Worm (Caenorhabditis elegans) whole organism, L3 larva: ENCODE data around the gene amt-1.

ENCODE experiments used
- R02D3.7 ChIP-seq: fragments of 150-350 bp; optimal IDR thresholded peaks from 2 replicates; lab custom pipeline; 2014; ENCODE audit warnings: missing biosample characterization, missing genetic modification characterization
- aly-2 ChIP-seq: fragments of 150-350 bp; optimal IDR thresholded peaks from 2 replicates; lab custom pipeline; 2014; ENCODE audit warnings: missing biosample characterization, missing genetic modification characterization
- ama-1 ChIP-seq: fragments of 150-350 bp; optimal IDR thresholded peaks from 2 replicates; lab custom pipeline; 2018
- ceh-28 ChIP-seq: fragments of 150-350 bp; optimal IDR thresholded peaks from 2 replicates; lab custom pipeline; 2014; ENCODE audit warnings: missing biosample characterization, missing genetic modification reagents, missing genetic modification characterization
- ceh-82 ChIP-seq: fragments of 150-350 bp; optimal IDR thresholded peaks from 2 replicates; lab custom pipeline; 2014; ENCODE audit warnings: missing biosample characterization, missing genetic modification characterization
- daf-12 ChIP-seq: fragments of 150-350 bp; optimal IDR thresholded peaks from 2 replicates; lab custom pipeline; 2014; ENCODE audit warnings: missing biosample characterization, missing genetic modification reagents, missing genetic modification characterization
- egl-5 ChIP-seq: fragments of 150-350 bp; optimal IDR thresholded peaks from 2 replicates; lab custom pipeline; 2017; ENCODE audit warnings: missing biosample characterization, missing genetic modification reagents, missing genetic modification characterization, inconsistent platforms
- elt-1 ChIP-seq: fragments of 150-350 bp; optimal IDR thresholded peaks from 2 replicates; lab custom pipeline; 2014; ENCODE audit warnings: missing biosample characterization, missing genetic modification characterization
- elt-3 ChIP-seq, 3 experiments: fragments of 150-350 bp in 1 of 3; sonication (generic microtip) in 2 of 3; optimal IDR thresholded peaks; 2 replicates in 2 of 3; 4 replicates in 1 of 3; lab custom pipeline; 2014 to 2017; ENCODE audit warnings: missing biosample characterization in 3 of 3, missing genetic modification characterization in 3 of 3
- eor-1 ChIP-seq, 2 experiments: fragments of 150-350 bp; optimal IDR thresholded peaks; 2 replicates each; lab custom pipeline; 2014 to 2018; ENCODE audit warnings: missing biosample characterization in 2 of 2, missing genetic modification characterization in 2 of 2
- fkh-10 ChIP-seq: sonication (generic microtip); optimal IDR thresholded peaks from 2 replicates; lab custom pipeline; 2017; ENCODE audit warnings: missing biosample characterization, missing genetic modification reagents, missing genetic modification characterization
- fkh-2 ChIP-seq: fragments of 150-350 bp; optimal IDR thresholded peaks from 2 replicates; lab custom pipeline; 2014; ENCODE audit warnings: missing biosample characterization, missing genetic modification reagents, missing genetic modification characterization
- fos-1 ChIP-seq: fragments of 150-350 bp; optimal IDR thresholded peaks from 2 replicates; lab custom pipeline; 2014; ENCODE audit warnings: missing biosample characterization, missing genetic modification characterization
- hmg-11 ChIP-seq: sonication (generic microtip); optimal IDR thresholded peaks from 2 replicates; lab custom pipeline; 2016; ENCODE audit warnings: missing genetic modification characterization, missing compliant biosample characterization
- jun-1 ChIP-seq: fragments of 150-350 bp; optimal IDR thresholded peaks from 2 replicates; lab custom pipeline; 2014; ENCODE audit warnings: missing biosample characterization, missing genetic modification reagents, missing genetic modification characterization
- lin-39 ChIP-seq: fragments of 150-350 bp; optimal IDR thresholded peaks from 2 replicates; lab custom pipeline; 2018; ENCODE audit warnings: missing biosample characterization, missing genetic modification reagents, missing genetic modification characterization
- lsy-12 ChIP-seq: sonication (generic microtip); optimal IDR thresholded peaks from 2 replicates; lab custom pipeline; 2016; ENCODE audit warnings: mild to moderate bottlenecking, missing genetic modification characterization, missing compliant biosample characterization
- mdl-1 ChIP-seq: fragments of 150-350 bp; optimal IDR thresholded peaks from 2 replicates; lab custom pipeline; 2014; ENCODE audit warnings: missing biosample characterization, missing genetic modification characterization
- mml-1 ChIP-seq: fragments of 150-350 bp; sonication (generic microtip); optimal IDR thresholded peaks from 3 replicates; lab custom pipeline; 2014; ENCODE audit warnings: missing biosample characterization, missing genetic modification characterization
- nfya-1 ChIP-seq: sonication (generic microtip); optimal IDR thresholded peaks from 2 replicates; lab custom pipeline; 2017; ENCODE audit warnings: missing genetic modification characterization, mild to moderate bottlenecking, missing compliant biosample characterization, antibody characterized with exemption, moderate library complexity; ENCODE audit not compliant: insufficient read depth
- nhr-11 ChIP-seq: fragments of 150-350 bp; optimal IDR thresholded peaks from 2 replicates; lab custom pipeline; 2014; ENCODE audit warnings: missing biosample characterization, missing genetic modification characterization
- nhr-23 ChIP-seq: fragments of 150-350 bp; optimal IDR thresholded peaks from 2 replicates; lab custom pipeline; 2014; ENCODE audit warnings: missing biosample characterization, missing genetic modification reagents, missing genetic modification characterization
- nhr-237 ChIP-seq: fragments of 150-350 bp; optimal IDR thresholded peaks from 2 replicates; lab custom pipeline; 2014; ENCODE audit warnings: missing biosample characterization, missing genetic modification characterization
- nhr-25 ChIP-seq: sonication (generic microtip); optimal IDR thresholded peaks from 2 replicates; lab custom pipeline; 2017; ENCODE audit warnings: missing biosample characterization, missing genetic modification characterization
- nhr-28 ChIP-seq: fragments of 150-350 bp; optimal IDR thresholded peaks from 2 replicates; lab custom pipeline; 2014; ENCODE audit warnings: missing biosample characterization, missing genetic modification characterization
- nhr-43 ChIP-seq: sonication (generic microtip); optimal IDR thresholded peaks from 2 replicates; lab custom pipeline; 2016; ENCODE audit warnings: mild to moderate bottlenecking, missing genetic modification characterization, missing compliant biosample characterization; ENCODE audit not compliant: poor library complexity, severe bottlenecking
- nhr-67 ChIP-seq: fragments of 150-350 bp; optimal IDR thresholded peaks from 2 replicates; lab custom pipeline; 2014; ENCODE audit warnings: missing biosample characterization, missing genetic modification characterization
- nhr-76 ChIP-seq: fragments of 150-350 bp; sonication (generic microtip); optimal IDR thresholded peaks from 5 replicates; lab custom pipeline; 2014; ENCODE audit warnings: missing biosample characterization, missing genetic modification characterization
- nhr-77 ChIP-seq: fragments of 150-350 bp; optimal IDR thresholded peaks from 2 replicates; lab custom pipeline; 2014; ENCODE audit warnings: missing biosample characterization, missing genetic modification characterization
- pha-4 ChIP-seq: fragments of 150-350 bp; optimal IDR thresholded peaks from 2 replicates; lab custom pipeline; 2014; ENCODE audit warnings: missing biosample characterization, missing genetic modification reagents, missing genetic modification characterization
- pqm-1 ChIP-seq: fragments of 150-350 bp; optimal IDR thresholded peaks from 2 replicates; lab custom pipeline; 2017; ENCODE audit warnings: missing biosample characterization, missing genetic modification characterization, inconsistent platforms
- skn-1 ChIP-seq: fragments of 150-350 bp; optimal IDR thresholded peaks from 2 replicates; lab custom pipeline; 2014; ENCODE audit warnings: missing biosample characterization, missing genetic modification characterization
- snpc-4 ChIP-seq: fragments of 150-350 bp; optimal IDR thresholded peaks from 2 replicates; lab custom pipeline; 2014; ENCODE audit warnings: missing biosample characterization, missing genetic modification characterization
- tbx-2 ChIP-seq: sonication (generic microtip); optimal IDR thresholded peaks from 2 replicates; lab custom pipeline; 2016; ENCODE audit warnings: mild to moderate bottlenecking, missing genetic modification characterization, missing compliant biosample characterization
- unc-39 ChIP-seq: sonication (generic microtip); optimal IDR thresholded peaks from 4 replicates; lab custom pipeline; 2017; ENCODE audit warnings: missing biosample characterization, missing genetic modification characterization
- unc-62 ChIP-seq: fragments of 150-350 bp; sonication (generic microtip); optimal IDR thresholded peaks from 4 replicates; lab custom pipeline; 2014; ENCODE audit warnings: missing biosample characterization, missing genetic modification reagents, missing genetic modification characterization
- ztf-11 ChIP-seq: fragments of 150-350 bp; optimal IDR thresholded peaks from 2 replicates; lab custom pipeline; 2014; ENCODE audit warnings: missing biosample characterization, missing genetic modification characterization
- ztf-4 ChIP-seq: fragments of 150-350 bp; optimal IDR thresholded peaks from 2 replicates; lab custom pipeline; 2014; ENCODE audit warnings: missing biosample characterization, missing genetic modification characterization

The amt-1 gene

DNA sequence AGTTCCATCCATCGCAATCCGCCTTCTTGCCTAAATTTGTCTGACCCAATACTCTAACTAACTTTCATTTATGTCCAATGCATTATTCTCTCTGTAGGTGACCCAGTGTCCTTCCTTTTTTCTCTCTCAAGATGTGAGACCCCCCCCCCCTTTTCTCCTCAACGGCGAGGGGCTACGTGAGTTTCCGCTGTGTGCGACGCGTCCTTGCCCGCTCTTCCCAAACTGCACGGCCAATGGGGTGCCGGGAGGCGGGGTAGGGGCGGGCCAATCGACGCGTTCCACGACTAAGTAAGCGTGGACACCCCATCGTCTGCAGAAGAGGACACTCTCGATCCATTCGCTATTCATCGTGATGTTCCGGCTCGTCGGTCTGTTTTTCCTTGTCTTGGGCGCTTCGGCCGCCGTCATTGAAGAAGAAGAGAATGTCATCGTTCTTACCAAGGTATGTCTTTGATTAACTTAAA is 47.3 kb upstream of the amt-1 start, which contains the start of gene pdi-2 (continued):
- TF ChIP-seq R02D3.7 (tag; lab: Kevin White, UChicago), result peak; percentile 8
- TF ChIP-seq nhr-11 (tag; lab: Kevin White, UChicago), result no peak
- TF ChIP-seq eor-1 (tag; optimal IDR thresholded peaks at IDR 0.05; lab: Kevin White, UChicago), result no peak
- peak; percentile 91 for TF ChIP-seq lin-39 (tag; lab: Kevin White, UChicago)
- TF ChIP-seq aly-2, result no peak
- peak; percentile 53 for TF ChIP-seq egl-5 (tag; lab: Kevin White, UChicago)
- peak; percentile 53 for TF ChIP-seq pqm-1 (tag; lab: Kevin White, UChicago)
- TF ChIP-seq elt-3 (tag; optimal IDR thresholded peaks at IDR 0.05; lab: Kevin White, UChicago), result peak in 1 of 3 experiments; percentile 34
- TF ChIP-seq fkh-10, result peak; percentile 43
- TF ChIP-seq pha-4, result peak; percentile 66
- TF ChIP-seq nhr-43 (tag; lab: Kevin White, UChicago), result peak; percentile 40
- peak; percentile 90 for TF ChIP-seq nhr-25
- no peak for TF ChIP-seq daf-12 (tag; lab: Kevin White, UChicago)

DNA sequence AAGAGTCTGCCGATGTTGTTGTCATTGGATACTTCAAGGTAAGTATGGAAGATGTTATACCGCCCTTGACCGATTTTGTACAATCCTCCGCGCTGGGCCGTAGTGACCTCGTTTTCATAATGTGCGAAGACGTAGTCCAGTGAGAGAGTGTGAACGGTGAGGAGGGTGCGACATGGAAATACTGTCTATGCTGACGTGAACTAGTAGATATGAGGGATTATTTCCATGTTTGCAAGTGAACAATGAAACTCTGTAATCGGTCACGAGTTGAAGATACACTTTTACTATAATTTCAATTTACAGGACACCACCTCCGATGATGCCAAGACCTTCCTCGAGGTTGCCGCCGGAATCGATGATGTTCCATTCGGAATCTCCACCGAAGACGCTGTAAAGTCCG is 46.4 kb upstream of the amt-1 start:
- TF ChIP-seq tbx-2 (no peak), fkh-2 (no peak), snpc-4 (tag; lab: Kevin White, UChicago) (no peak), nhr-23 (tag; lab: Kevin White, UChicago) (peak; percentile 56), skn-1 (tag; lab: Kevin White, UChicago) (no peak), nhr-237 (no peak), nhr-77 (tag; lab: Kevin White, UChicago) (no peak), unc-62 (no peak), nhr-28 (no peak), nfya-1 (tag; lab: Kevin White, UChicago) (peak; percentile 23), nhr-43 (tag; lab: Kevin White, UChicago) (no peak), mml-1 (tag; lab: Kevin White, UChicago) (no peak), mdl-1 (tag; lab: Kevin White, UChicago) (no peak), nhr-76 (tag; lab: Kevin White, UChicago) (no peak), nhr-11 (tag; lab: Kevin White, UChicago) (no peak), ztf-4 (tag; lab: Kevin White, UChicago) (no peak), nhr-67 (tag; lab: Kevin White, UChicago) (no peak), eor-1 (tag; optimal IDR thresholded peaks at IDR 0.05; lab: Kevin White, UChicago) (no peak), elt-1 (tag; lab: Kevin White, UChicago) (no peak), unc-39 (no peak), nhr-25 (peak; percentile 46), ama-1 (lab: Kevin White, UChicago) (peak; percentile 40), lsy-12 (no peak), jun-1 (tag; lab: Kevin White, UChicago) (no peak)

DNA sequence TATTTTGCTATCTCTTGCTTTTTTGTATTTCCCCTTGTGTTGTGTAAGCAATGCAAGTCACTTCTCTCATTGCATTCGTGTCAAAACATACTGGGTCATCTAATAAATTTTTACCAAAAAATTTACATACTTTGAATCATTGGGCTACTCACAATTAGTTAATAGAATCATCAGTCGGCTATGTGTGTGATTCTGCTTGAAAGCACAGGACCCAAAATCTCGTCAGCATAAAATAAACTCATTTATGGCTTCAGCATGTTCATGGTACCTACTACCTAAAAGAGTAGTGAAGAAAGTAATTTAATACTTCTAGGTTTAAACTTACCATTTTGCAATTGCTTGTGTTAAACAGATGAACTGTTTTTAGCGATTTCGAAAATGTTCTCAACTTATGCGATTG is 44.8 kb upstream of the amt-1 start:
- TF ChIP-seq fos-1 (tag; lab: Kevin White, UChicago), result no peak
- peak; percentile 24 for TF ChIP-seq ceh-82
- peak; percentile 61 for TF ChIP-seq ceh-28 (tag; lab: Kevin White, UChicago)
- peak; percentile 10 for TF ChIP-seq nhr-77 (tag; lab: Kevin White, UChicago)
- TF ChIP-seq elt-3 (tag; optimal IDR thresholded peaks at IDR 0.05; lab: Kevin White, UChicago), result peak in 1 of 3 experiments; percentile 56
- TF ChIP-seq snpc-4 (tag; lab: Kevin White, UChicago), result no peak
- TF ChIP-seq nhr-43 (tag; lab: Kevin White, UChicago), result peak; percentile 58
- TF ChIP-seq ama-1 (lab: Kevin White, UChicago), result peak; percentile 36
- peak; percentile 41 for TF ChIP-seq tbx-2
- peak; percentile 89 for TF ChIP-seq nhr-23 (tag; lab: Kevin White, UChicago)
- TF ChIP-seq R02D3.7 (tag; lab: Kevin White, UChicago), result peak; percentile 42
- TF ChIP-seq ztf-11 (tag; lab: Kevin White, UChicago), result no peak
- no peak for TF ChIP-seq jun-1 (tag; lab: Kevin White, UChicago)
- no peak for TF ChIP-seq hmg-11
- no peak for TF ChIP-seq nhr-237
